Worm (Caenorhabditis elegans): Measurements from ENCODE around the gene hcp-2.

DNA sequence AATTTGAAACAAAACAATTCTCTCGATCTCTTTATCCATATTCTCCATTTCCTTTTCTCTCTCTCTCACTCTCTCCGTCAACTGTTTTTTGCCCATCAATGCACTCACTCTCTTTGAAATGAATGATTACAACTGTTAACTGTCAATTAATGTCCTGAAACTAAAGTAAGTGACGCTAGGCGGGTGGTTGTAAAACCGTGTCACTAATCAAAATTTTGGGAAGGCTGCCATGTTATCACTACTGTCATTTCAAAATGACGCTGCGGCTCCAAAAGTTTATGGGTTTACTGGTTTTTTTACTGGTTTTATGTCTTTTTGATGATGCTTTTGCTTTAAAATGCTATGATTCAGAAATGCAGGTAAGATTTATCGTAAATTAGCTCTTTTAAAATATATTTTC, 33.5 kb downstream of the hcp-2 start, which contains the start of gene ZK287.9:
- TF ChIP-seq ama-1 (optimal IDR thresholded peaks at IDR 0.05) = no peak
- no peak for TF ChIP-seq flt-1 (GFP tag; IDR thresholded peaks at IDR 0.05)
- no peak for TF ChIP-seq tra-4 (tag; optimal IDR thresholded peaks at IDR 0.05)

Measured in whole organism, early embryonic.